Worm (Caenorhabditis elegans): ENCODE results near the gene aak-1.

- TF ChIP-seq nhr-25 (tag; optimal IDR thresholded peaks at IDR 0.05) (no peak), unc-62 (GFP tag; optimal IDR thresholded peaks at IDR 0.05) (no peak), aly-2 (tag; optimal IDR thresholded peaks at IDR 0.05) (no peak), mab-5 (tag; optimal IDR thresholded peaks at IDR 0.05) (no peak), fos-1 (tag; optimal IDR thresholded peaks at IDR 0.05) (peak; percentile 92), sma-9 (GFP tag; optimal IDR thresholded peaks at IDR 0.05) (peak; percentile 22), sma-9 (tag; optimal IDR thresholded peaks at IDR 0.05) (no peak)
Measured at ce11 chrIII:8748620-8749019, 12.3 kb downstream of the aak-1 start.

Data from whole organism, L2 larva.